Fruit fly (Drosophila melanogaster) whole organism, embryonic: Measurements from ENCODE around the gene CG46311.
A peak's percentile ranks its signal among the peaks of the same experiment; 100 is the strongest.

Experiments used
- Asciz ChIP-seq: fragments of 200-800 bp; sonication (Bioruptor generic); optimal IDR thresholded peaks from 2 replicates; lab custom pipeline; 2017; ENCODE audit warnings: missing biosample characterization, mild to moderate bottlenecking, missing genetic modification characterization, missing genetic modification reagents
- BtbVII ChIP-seq: fragments of 200-800 bp; sonication (Bioruptor generic); optimal IDR thresholded peaks from 3 replicates; lab custom pipeline; 2017; ENCODE audit warnings: missing biosample characterization, mild to moderate bottlenecking, missing genetic modification characterization
- CG10543 ChIP-seq: fragments of 200-800 bp; sonication (Bioruptor generic); optimal IDR thresholded peaks from 3 replicates; lab custom pipeline; 2017; ENCODE audit warnings: missing biosample characterization, mild to moderate bottlenecking, missing genetic modification characterization, moderate library complexity
- CG11504 ChIP-seq: fragments of 200-800 bp; sonication (Bioruptor generic); optimal IDR thresholded peaks from 3 replicates; lab custom pipeline; 2019; ENCODE audit warnings: missing biosample characterization, mild to moderate bottlenecking, missing genetic modification characterization, moderate library complexity
- CG13287 ChIP-seq: fragments of 200-800 bp; sonication (Bioruptor generic); IDR thresholded peaks from 2 replicates; pipeline ENCODE4 v1.3.6; 2022; ENCODE audit warnings: missing biosample characterization, missing genetic modification characterization; ENCODE audit not compliant: partially characterized antibody
- CG14860 ChIP-seq: fragments of 200-800 bp; sonication (Bioruptor generic); IDR thresholded peaks from 3 replicates; pipeline ENCODE4 v1.3.6; 2022; ENCODE audit warnings: missing biosample characterization, missing genetic modification characterization; ENCODE audit not compliant: partially characterized antibody
- CG17385 ChIP-seq: fragments of 200-800 bp; sonication (Bioruptor generic); optimal IDR thresholded peaks from 3 replicates; lab custom pipeline; 2018; ENCODE audit warnings: missing biosample characterization, mild to moderate bottlenecking, missing genetic modification characterization
- CG2129 ChIP-seq: fragments of 200-800 bp; sonication (Bioruptor generic); IDR thresholded peaks from 2 replicates; pipeline ENCODE4 v1.3.6; 2022; ENCODE audit warnings: missing biosample characterization, missing genetic modification characterization; ENCODE audit not compliant: partially characterized antibody
- CG34376 ChIP-seq: fragments of 200-800 bp; sonication (Bioruptor generic); optimal IDR thresholded peaks from 2 replicates; lab custom pipeline; 2018; ENCODE audit warnings: missing biosample characterization, mild to moderate bottlenecking, missing genetic modification characterization
- CG4404 ChIP-seq: fragments of 200-800 bp; sonication (Bioruptor generic); IDR thresholded peaks from 2 replicates; pipeline ENCODE4 v1.3.6; 2022; ENCODE audit warnings: missing biosample characterization, missing genetic modification characterization
- CG6765 ChIP-seq: fragments of 200-800 bp; sonication (Bioruptor generic); optimal IDR thresholded peaks from 3 replicates; lab custom pipeline; 2017; ENCODE audit warnings: missing biosample characterization, mild to moderate bottlenecking, missing genetic modification characterization
- CG7372 ChIP-seq: fragments of 200-800 bp; sonication (Bioruptor generic); IDR thresholded peaks from 2 replicates; pipeline ENCODE4 v1.3.6; 2022; ENCODE audit warnings: missing biosample characterization, missing genetic modification characterization
- CG7987 ChIP-seq: fragments of 200-800 bp; sonication (Bioruptor generic); optimal IDR thresholded peaks from 2 replicates; lab custom pipeline; 2018; ENCODE audit warnings: missing biosample characterization, mild to moderate bottlenecking, missing genetic modification characterization, moderate library complexity
- CG8359 ChIP-seq: fragments of 200-800 bp; sonication (Bioruptor generic); optimal IDR thresholded peaks from 2 replicates; lab custom pipeline; 2017; ENCODE audit warnings: missing biosample characterization, mild to moderate bottlenecking, missing genetic modification characterization, borderline replicate concordance
- CG8944 ChIP-seq: fragments of 200-800 bp; sonication (Bioruptor generic); optimal IDR thresholded peaks from 3 replicates; lab custom pipeline; 2016; ENCODE audit warnings: missing biosample characterization, missing genetic modification characterization
- CG9727 ChIP-seq: fragments of 200-800 bp; sonication (Bioruptor generic); optimal IDR thresholded peaks from 3 replicates; lab custom pipeline; 2017; ENCODE audit warnings: missing biosample characterization, mild to moderate bottlenecking, missing genetic modification characterization
- CTCF ChIP-seq: fragments of 200-800 bp; sonication (Bioruptor generic); optimal IDR thresholded peaks from 2 replicates; lab custom pipeline; 2017; ENCODE audit warnings: missing biosample characterization, mild to moderate bottlenecking, missing genetic modification characterization, moderate library complexity
- D19B ChIP-seq: fragments of 200-800 bp; sonication (Bioruptor generic); optimal IDR thresholded peaks from 2 replicates; lab custom pipeline; 2017; ENCODE audit warnings: missing biosample characterization, mild to moderate bottlenecking, missing genetic modification characterization
- Dbx ChIP-seq: fragments of 200-800 bp; sonication (Bioruptor generic); IDR thresholded peaks from 3 replicates; pipeline ENCODE4 v1.3.6; 2022; ENCODE audit warnings: missing biosample characterization, missing genetic modification characterization
- GATAe ChIP-seq: fragments of 200-800 bp; sonication (Bioruptor generic); conservative IDR thresholded peaks from 2 replicates; pipeline ENCODE4 v1.3.6; 2022; ENCODE audit warnings: missing biosample characterization, missing genetic modification characterization
- HLH3B ChIP-seq: fragments of 200-800 bp; sonication (Bioruptor generic); IDR thresholded peaks from 2 replicates; pipeline ENCODE4 v1.3.6; 2022; ENCODE audit warnings: missing biosample characterization, missing genetic modification characterization
- HLH4C ChIP-seq: fragments of 200-800 bp; sonication (Bioruptor generic); IDR thresholded peaks from 3 replicates; pipeline ENCODE4 v1.3.6; 2022; ENCODE audit warnings: missing biosample characterization, missing genetic modification characterization; ENCODE audit not compliant: partially characterized antibody
- Hmr ChIP-seq: fragments of 200-800 bp; sonication (Bioruptor generic); optimal IDR thresholded peaks from 3 replicates; lab custom pipeline; 2017; ENCODE audit warnings: mild to moderate bottlenecking, missing biosample characterization, missing genetic modification reagents, missing genetic modification characterization
- Jarid2 ChIP-seq: fragments of 200-800 bp; sonication (Bioruptor generic); optimal IDR thresholded peaks from 3 replicates; lab custom pipeline; 2017; ENCODE audit warnings: mild to moderate bottlenecking, missing biosample characterization, missing genetic modification reagents, missing genetic modification characterization
- Mad ChIP-seq: fragments of 200-800 bp; sonication (Bioruptor generic); optimal IDR thresholded peaks from 2 replicates; lab custom pipeline; 2016; ENCODE audit warnings: missing biosample characterization, missing genetic modification characterization
- NC2α ChIP-seq: fragments of 200-800 bp; sonication (Bioruptor generic); optimal IDR thresholded peaks from 2 replicates; lab custom pipeline; 2016; ENCODE audit warnings: missing biosample characterization, missing genetic modification characterization
- Pdp1 ChIP-seq, 2 experiments: fragments of 200-800 bp; sonication (Bioruptor generic); optimal IDR thresholded peaks; 3 replicates each; lab custom pipeline; 2016; ENCODE audit warnings: missing biosample characterization in 2 of 2, missing genetic modification characterization in 2 of 2, mild to moderate bottlenecking in 1 of 2, moderate library complexity in 1 of 2
- Trl ChIP-seq, 3 experiments: fragments of >200 bp in 2 of 3; fragments of 200-800 bp in 1 of 3; sonication (Bioruptor generic) in 1 of 3; optimal IDR thresholded peaks; 2 replicates in 1 of 3; 3 replicates in 2 of 3; lab custom pipeline; 2016 to 2017; ENCODE audit warnings: missing biosample characterization in 1 of 3, missing genetic modification characterization in 1 of 3
- chinmo ChIP-seq: fragments of 200-800 bp; sonication (Bioruptor generic); IDR thresholded peaks from 4 replicates; pipeline ENCODE4 v1.3.6; 2022; ENCODE audit warnings: missing biosample characterization, missing genetic modification characterization; ENCODE audit not compliant: partially characterized antibody
- crol ChIP-seq: fragments of 200-800 bp; sonication (Bioruptor generic); IDR thresholded peaks from 2 replicates; pipeline ENCODE4 v1.3.6; 2022; ENCODE audit warnings: missing biosample characterization, missing genetic modification characterization
- cwo ChIP-seq: fragments of 200-800 bp; sonication (Bioruptor generic); optimal IDR thresholded peaks from 3 replicates; lab custom pipeline; 2017; ENCODE audit warnings: missing biosample characterization, missing genetic modification characterization, mild to moderate bottlenecking, moderate library complexity, missing genetic modification reagents
- dmrt99B ChIP-seq: fragments of 200-800 bp; sonication (Bioruptor generic); optimal IDR thresholded peaks from 2 replicates; lab custom pipeline; 2018; ENCODE audit warnings: missing biosample characterization, mild to moderate bottlenecking, missing genetic modification characterization, moderate library complexity
- exex ChIP-seq: fragments of 200-800 bp; sonication (Bioruptor generic); optimal IDR thresholded peaks from 4 replicates; lab custom pipeline; 2018; ENCODE audit warnings: missing biosample characterization, mild to moderate bottlenecking, missing genetic modification characterization, moderate library complexity
- gce ChIP-seq: fragments of 200-800 bp; sonication (Bioruptor generic); IDR thresholded peaks from 3 replicates; pipeline ENCODE4 v1.3.6; 2022; ENCODE audit warnings: missing biosample characterization, missing genetic modification characterization
- grn ChIP-seq: fragments of 200-800 bp; sonication (Bioruptor generic); optimal IDR thresholded peaks from 3 replicates; lab custom pipeline; 2017; ENCODE audit warnings: missing biosample characterization, missing genetic modification characterization
- knrl ChIP-seq: fragments of 200-800 bp; sonication (Bioruptor generic); IDR thresholded peaks from 3 replicates; pipeline ENCODE4 v1.3.6; 2022; ENCODE audit warnings: missing biosample characterization, missing genetic modification characterization; ENCODE audit not compliant: partially characterized antibody
- mirr ChIP-seq: fragments of 200-800 bp; sonication (Bioruptor generic); optimal IDR thresholded peaks from 3 replicates; lab custom pipeline; 2018; ENCODE audit warnings: missing biosample characterization, mild to moderate bottlenecking, missing genetic modification characterization
- nerfin-2 ChIP-seq: fragments of 200-800 bp; sonication (Bioruptor generic); IDR thresholded peaks from 2 replicates; pipeline ENCODE4 v1.3.6; 2022; ENCODE audit warnings: missing biosample characterization, missing genetic modification characterization; ENCODE audit not compliant: partially characterized antibody
- ranshi ChIP-seq: fragments of 200-800 bp; sonication (Bioruptor generic); IDR thresholded peaks from 2 replicates; pipeline ENCODE4 v1.3.6; 2022; ENCODE audit warnings: missing biosample characterization, missing genetic modification characterization
- rib ChIP-seq: fragments of 200-800 bp; sonication (Bioruptor generic); IDR thresholded peaks from 2 replicates; pipeline ENCODE4 v1.3.6; 2022; ENCODE audit warnings: missing biosample characterization, missing genetic modification characterization
- sd ChIP-seq: fragments of 200-800 bp; sonication (Bioruptor generic); optimal IDR thresholded peaks from 3 replicates; lab custom pipeline; 2018; ENCODE audit warnings: missing biosample characterization, mild to moderate bottlenecking, missing genetic modification characterization, moderate library complexity
- ssp ChIP-seq: fragments of 200-800 bp; sonication (Bioruptor generic); IDR thresholded peaks from 2 replicates; pipeline ENCODE4 v1.3.6; 2022; ENCODE audit warnings: missing biosample characterization, missing genetic modification characterization
- stc ChIP-seq: fragments of 200-800 bp; sonication (Bioruptor generic); IDR thresholded peaks from 2 replicates; pipeline ENCODE4 v1.3.6; 2022; ENCODE audit warnings: missing biosample characterization, missing genetic modification characterization
- sug ChIP-seq: fragments of 200-800 bp; optimal IDR thresholded peaks from 2 replicates; lab custom pipeline; 2019; ENCODE audit warnings: missing biosample characterization, mild to moderate bottlenecking, missing genetic modification characterization, moderate library complexity
- tio ChIP-seq: fragments of 200-800 bp; sonication (Bioruptor generic); optimal IDR thresholded peaks from 2 replicates; lab custom pipeline; 2017; ENCODE audit warnings: missing biosample characterization, missing genetic modification characterization, inconsistent platforms
- ttk ChIP-seq: fragments of 200-800 bp; sonication (Bioruptor generic); IDR thresholded peaks from 2 replicates; pipeline ENCODE4 v2.1.2; 2022; ENCODE audit warnings: missing biosample characterization, missing genetic modification characterization
- unc-4 ChIP-seq: fragments of 200-800 bp; sonication (Bioruptor generic); IDR thresholded peaks from 2 replicates; pipeline ENCODE4 v1.3.6; 2022; ENCODE audit warnings: missing biosample characterization, missing genetic modification characterization; ENCODE audit not compliant: partially characterized antibody
- wor ChIP-seq: fragments of 200-800 bp; sonication (Bioruptor generic); IDR thresholded peaks from 2 replicates; pipeline ENCODE4 v1.3.6; 2022; ENCODE audit warnings: missing biosample characterization, missing genetic modification characterization

The CG46311 gene

DNA sequence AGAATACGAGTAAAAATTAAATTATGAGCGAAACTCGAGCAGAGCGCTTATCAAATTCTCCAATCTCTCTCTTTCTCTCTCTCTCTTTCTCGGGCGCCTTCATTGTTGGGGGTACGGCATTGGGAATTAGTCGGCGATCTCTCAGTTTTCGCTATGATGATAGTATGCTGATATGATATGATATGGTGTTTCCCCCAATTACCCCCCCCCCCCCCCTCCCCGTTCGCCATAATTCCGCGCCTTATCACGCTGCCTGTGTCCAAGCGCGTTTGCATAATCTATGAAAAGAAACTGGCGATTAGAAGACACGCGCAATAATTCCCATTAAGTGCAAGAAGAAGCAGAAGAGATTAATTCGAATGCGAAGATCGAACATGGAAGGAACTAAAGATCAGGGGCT is 73.2 kb downstream of the CG46311 start:
- peak; percentile 44 for TF ChIP-seq cwo
- peak; percentile 19 for TF ChIP-seq CG17385 (GFP tag; lab: Kevin White, UChicago)
- no peak for TF ChIP-seq CG13287 (GFP tag; lab: Robert Waterston, UW)
- TF ChIP-seq ssp (GFP tag; lab: Robert Waterston, UW) = no peak
- TF ChIP-seq HLH4C (GFP tag; lab: Robert Waterston, UW) = no peak
- TF ChIP-seq grn (GFP tag; lab: Kevin White, UChicago) = peak; percentile 16
- TF ChIP-seq nerfin-2 (GFP tag; lab: Robert Waterston, UW) = 0 out of 2 replicates have a peak, but pooled peaks have one; percentile 5
- TF ChIP-seq Trl (optimal IDR thresholded peaks at IDR 0.05; lab: Kevin White, UChicago) = peak; percentile 12 to 43
- no peak for TF ChIP-seq Trl (GFP tag; optimal IDR thresholded peaks at IDR 0.05; lab: Kevin White, UChicago)
- 0 out of 3 replicates have a peak, but pooled peaks have one; percentile 22 for TF ChIP-seq Dbx (GFP tag; lab: Robert Waterston, UW)
- TF ChIP-seq Hmr (GFP tag; lab: Kevin White, UChicago) = peak; percentile 24
- peak; percentile 52 for TF ChIP-seq GATAe (GFP tag; lab: Robert Waterston, UW)
- peak; percentile 87 for TF ChIP-seq exex (tag; lab: Kevin White, UChicago)
- TF ChIP-seq mirr (GFP tag; lab: Kevin White, UChicago) = peak; percentile 71
- TF ChIP-seq CG10543 (GFP tag; lab: Kevin White, UChicago) = peak; percentile 36
- TF ChIP-seq CG11504 (tag; lab: Kevin White, UChicago) = no peak
- peak; percentile 98 for TF ChIP-seq sug (tag; lab: Kevin White, UChicago)
- peak; percentile 41 for TF ChIP-seq sd (tag; lab: Kevin White, UChicago)
- peak; percentile 73 for TF ChIP-seq CG34376 (GFP tag; lab: Kevin White, UChicago)
- peak; percentile 68 for TF ChIP-seq crol
- 0 out of 2 replicates have a peak, but pooled peaks have one; percentile 24 for TF ChIP-seq rib (GFP tag; lab: Robert Waterston, UW)
- TF ChIP-seq, all 482 proteins: peak for 16

dm6 chrX:13637588-13637987 is 74.0 kb downstream of the CG46311 start:
- TF ChIP-seq unc-4 (GFP tag; lab: Robert Waterston, UW) = no peak
- no peak for TF ChIP-seq CG4404 (GFP tag; lab: Robert Waterston, UW)
- no peak for TF ChIP-seq CG8944
- TF ChIP-seq Asciz (GFP tag; lab: Kevin White, UChicago) = no peak
- no peak for TF ChIP-seq dmrt99B (tag; lab: Kevin White, UChicago)
- TF ChIP-seq wor = no peak
- no peak for TF ChIP-seq D19B (GFP tag; lab: Kevin White, UChicago)
- TF ChIP-seq ttk (GFP tag; lab: Robert Waterston, UW) = no peak
- peak; percentile 80 for TF ChIP-seq CG7372
- TF ChIP-seq BtbVII (GFP tag; lab: Kevin White, UChicago) = no peak
- TF ChIP-seq knrl (GFP tag; lab: Robert Waterston, UW) = no peak
- peak in 1 of 2 experiments; percentile 75 for TF ChIP-seq Pdp1 (GFP tag; optimal IDR thresholded peaks at IDR 0.05; lab: Kevin White, UChicago)
- no peak for TF ChIP-seq HLH3B
- TF ChIP-seq tio (GFP tag; lab: Kevin White, UChicago) = no peak
- TF ChIP-seq Jarid2 (GFP tag; lab: Kevin White, UChicago) = no peak
- TF ChIP-seq CG14860 (GFP tag; lab: Robert Waterston, UW) = no peak
- no peak for TF ChIP-seq CG2129
- no peak for TF ChIP-seq CTCF (GFP tag; lab: Kevin White, UChicago)
- 0 out of 4 replicates have a peak, but pooled peaks have one; percentile 55 for TF ChIP-seq chinmo (GFP tag; lab: Robert Waterston, UW)
- no peak for TF ChIP-seq ranshi
- no peak for TF ChIP-seq gce (GFP tag; lab: Robert Waterston, UW)
- peak; percentile 61 for TF ChIP-seq CG7987
- no peak for TF ChIP-seq CG9727 (GFP tag; lab: Kevin White, UChicago)
- no peak for TF ChIP-seq stc (GFP tag; lab: Robert Waterston, UW)
- no peak for TF ChIP-seq CG6765
- no peak for TF ChIP-seq Mad
- no peak for TF ChIP-seq CG8359 (GFP tag; lab: Kevin White, UChicago)
- no peak for TF ChIP-seq NC2α (GFP tag; lab: Kevin White, UChicago)
